Fruit fly (Drosophila melanogaster): ENCODE data around the gene CG10725.

dm6 chr3L:13454755-13455154, 17.0 kb downstream of the CG10725 start:
- no peak for TF ChIP-seq CG8478 (optimal IDR thresholded peaks at IDR 0.05)
- TF ChIP-seq CTCF (optimal IDR thresholded peaks at IDR 0.05): no peak

All from S2 (cell line).